Worm (Caenorhabditis elegans): ENCODE data around the gene srw-24.

Gene srw-24

DNA sequence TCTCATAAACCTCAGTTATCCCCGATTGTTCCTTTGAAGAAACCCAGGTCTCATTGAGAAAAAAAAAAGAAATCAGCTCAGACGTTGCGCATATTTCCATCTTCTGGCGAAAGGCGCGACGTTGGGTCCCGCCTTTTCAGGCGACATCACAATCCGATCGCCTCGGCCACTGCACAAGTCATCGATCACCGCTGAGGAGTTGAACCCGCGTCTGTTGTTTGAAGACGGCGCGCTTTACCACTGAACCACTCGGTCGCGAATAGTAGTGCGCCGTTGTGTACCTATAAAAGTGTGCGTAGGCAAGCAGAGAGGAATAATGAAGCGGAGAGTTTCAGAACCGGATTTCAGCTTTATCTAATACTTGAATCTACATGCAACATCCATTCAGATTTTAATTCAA is 32.9 kb upstream of the srw-24 start, which contains the start of gene Y75B12B.11 (continued):
- TF ChIP-seq tlp-1 (tag; optimal IDR thresholded peaks at IDR 0.05) (no peak), elt-3 (tag; optimal IDR thresholded peaks at IDR 0.05) (peak in 2 of 6 experiments; percentile 46 to 48), ets-5 (GFP tag; IDR thresholded peaks at IDR 0.05) (no peak), pax-3 (tag; optimal IDR thresholded peaks at IDR 0.05) (peak; percentile 86), pag-3 (tag; optimal IDR thresholded peaks at IDR 0.05; ENCODE audit: borderline replicate concordance, insufficient read depth) (no peak), lir-3 (tag; optimal IDR thresholded peaks at IDR 0.05; ENCODE audit: poor library complexity) (peak; percentile 51), ces-1 (GFP tag; optimal IDR thresholded peaks at IDR 0.05) (no peak), hlh-17 (GFP tag; optimal IDR thresholded peaks at IDR 0.05; ENCODE audit: borderline replicate concordance) (no peak), jun-1 (tag; optimal IDR thresholded peaks at IDR 0.05) (peak; percentile 45), isw-1 (GFP tag; IDR thresholded peaks at IDR 0.05) (no peak), C04F5.9 (tag; optimal IDR thresholded peaks at IDR 0.05) (peak; percentile 24), snu-23 (GFP tag; optimal IDR thresholded peaks at IDR 0.05) (peak; percentile 78), nhr-12 (tag; optimal IDR thresholded peaks at IDR 0.05) (no peak), unc-98 (GFP tag; IDR thresholded peaks at IDR 0.05) (no peak), mab-9 (GFP tag; IDR thresholded peaks at IDR 0.05) (no peak), nhr-85 (tag) (peak; percentile 82), mdl-1 (tag; optimal IDR thresholded peaks at IDR 0.05) (peak in 1 of 2 experiments; percentile 51), aly-2 (tag; optimal IDR thresholded peaks at IDR 0.05) (no peak), egl-27 (tag; optimal IDR thresholded peaks at IDR 0.05) (no peak), mef-2 (tag; optimal IDR thresholded peaks at IDR 0.05) (peak; percentile 39), ceh-90 (tag; optimal IDR thresholded peaks at IDR 0.05) (no peak), hpl-2 (GFP tag; optimal IDR thresholded peaks at IDR 0.05) (peak; percentile 11), ceh-8 (GFP tag; optimal IDR thresholded peaks at IDR 0.05) (no peak), mep-1 (tag; optimal IDR thresholded peaks at IDR 0.05) (peak; percentile 79), nhr-20 (tag; optimal IDR thresholded peaks at IDR 0.05) (peak; percentile 79), lsy-2 (tag; optimal IDR thresholded peaks at IDR 0.05) (peak; percentile 57 to 67), lin-13 (GFP tag; optimal IDR thresholded peaks at IDR 0.05) (peak; percentile 34), unc-30 (tag; optimal IDR thresholded peaks at IDR 0.05) (no peak), tbx-2 (tag; optimal IDR thresholded peaks at IDR 0.05) (peak; percentile 66), F16B12.6 (tag; optimal IDR thresholded peaks at IDR 0.05) (peak; percentile 34), ztf-11 (tag; optimal IDR thresholded peaks at IDR 0.05) (peak in 1 of 2 experiments; percentile 33), ama-1 (optimal IDR thresholded peaks at IDR 0.05) (peak; percentile 86), lin-15B (tag; optimal IDR thresholded peaks at IDR 0.05) (peak; percentile 49), alr-1 (tag; optimal IDR thresholded peaks at IDR 0.05; ENCODE audit: borderline replicate concordance) (no peak), pqm-1 (tag; optimal IDR thresholded peaks at IDR 0.05) (no peak)

DNA sequence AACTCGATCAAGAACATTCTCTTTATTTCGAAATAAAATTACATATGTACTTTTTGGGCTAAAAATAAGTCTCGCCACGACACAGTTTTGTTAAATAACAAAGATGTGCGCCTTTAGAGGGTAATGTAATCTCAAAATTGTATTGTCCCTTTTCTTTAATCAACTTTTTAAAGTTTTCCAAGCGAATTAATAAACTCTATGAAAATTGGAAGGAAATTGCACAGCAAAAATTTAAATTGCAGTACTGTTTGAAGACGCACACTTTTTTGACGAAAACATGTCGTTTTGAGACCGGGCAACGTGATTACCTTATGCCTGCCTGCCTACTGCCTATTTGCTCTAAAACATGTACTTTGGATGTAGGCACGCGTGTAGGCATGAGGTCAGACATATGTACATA is 31.8 kb upstream of the srw-24 start:
- TF ChIP-seq nhr-237 (tag; optimal IDR thresholded peaks at IDR 0.05) = no peak

DNA sequence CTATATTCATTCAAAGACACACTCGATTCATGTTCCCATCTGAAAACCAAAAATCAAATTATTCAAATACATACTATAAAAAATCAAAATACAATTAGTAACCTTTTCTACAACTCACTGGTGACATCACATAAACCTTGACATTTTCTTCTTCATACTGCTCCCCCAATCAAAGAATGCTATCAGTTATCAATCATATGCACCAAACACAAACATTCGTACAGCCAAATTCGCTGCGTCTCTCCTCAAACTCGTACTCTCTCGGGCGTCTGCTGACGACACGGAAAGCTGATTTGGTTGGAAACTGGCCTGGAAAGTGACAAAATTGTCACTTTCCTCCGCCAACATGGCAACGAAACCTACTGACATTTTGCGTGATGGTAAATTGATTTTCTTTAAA is 31.4 kb upstream of the srw-24 start, which contains the start of gene plc-2:
TSS of gene plc-2 (plus strand) at position 196 of the 400 bp plus-strand sequence.
- no peak for TF ChIP-seq ces-1 (GFP tag; optimal IDR thresholded peaks at IDR 0.05)
- no peak for TF ChIP-seq snu-23 (GFP tag; optimal IDR thresholded peaks at IDR 0.05)
- no peak for TF ChIP-seq mep-1 (tag; optimal IDR thresholded peaks at IDR 0.05)
- no peak for TF ChIP-seq grh-1 (GFP tag; IDR thresholded peaks at IDR 0.05)
- TF ChIP-seq pax-3 (tag; optimal IDR thresholded peaks at IDR 0.05) = no peak
- no peak for TF ChIP-seq isw-1 (GFP tag; IDR thresholded peaks at IDR 0.05)
- no peak for TF ChIP-seq ceh-82 (tag; optimal IDR thresholded peaks at IDR 0.05)
- no peak for TF ChIP-seq hlh-4 (tag; optimal IDR thresholded peaks at IDR 0.05)
- no peak for TF ChIP-seq efl-3 (GFP tag; optimal IDR thresholded peaks at IDR 0.05)
- no peak for TF ChIP-seq snpc-4 (tag; optimal IDR thresholded peaks at IDR 0.05)
- TF ChIP-seq efl-1 (optimal IDR thresholded peaks at IDR 0.05) = no peak
- TF ChIP-seq efl-1 (GFP tag; optimal IDR thresholded peaks at IDR 0.05 in 1 of 2) = peak in 1 of 2 experiments; percentile 16
- peak; percentile 55 for TF ChIP-seq elt-2 (tag; optimal IDR thresholded peaks at IDR 0.05)
- no peak for TF ChIP-seq ztf-4 (tag; optimal IDR thresholded peaks at IDR 0.05)
- peak in 1 of 2 experiments; percentile 33 for TF ChIP-seq lin-35 (GFP tag; optimal IDR thresholded peaks at IDR 0.05)
- TF ChIP-seq C16A3.4 (tag; optimal IDR thresholded peaks at IDR 0.05) = no peak
- no peak for TF ChIP-seq lin-15B (tag; optimal IDR thresholded peaks at IDR 0.05)
- TF ChIP-seq nhr-85 (tag) = peak; percentile 27
